Fruit fly (Drosophila melanogaster) whole organism, embryonic: ENCODE results near the gene Nep6.

Experiments
- Atf-2 ChIP-seq: fragments of 200-800 bp; sonication (Bioruptor generic); optimal IDR thresholded peaks from 2 replicates; lab custom pipeline; 2016; ENCODE audit warnings: missing biosample characterization, missing genetic modification characterization
- Bdp1 ChIP-seq: fragments of 200-800 bp; sonication (Bioruptor generic); optimal IDR thresholded peaks from 3 replicates; lab custom pipeline; 2016; ENCODE audit warnings: missing biosample characterization, missing genetic modification characterization
- CG11247 ChIP-seq: fragments of 200-800 bp; sonication (Bioruptor generic); IDR thresholded peaks from 2 replicates; pipeline ENCODE4 v1.3.6; 2022; ENCODE audit warnings: missing biosample characterization, missing genetic modification characterization
- CG12769 ChIP-seq: fragments of 200-800 bp; sonication (Bioruptor generic); optimal IDR thresholded peaks from 2 replicates; lab custom pipeline; 2019; ENCODE audit warnings: missing biosample characterization, mild to moderate bottlenecking, missing genetic modification characterization, moderate library complexity
- CG13123 ChIP-seq: fragments of 200-800 bp; sonication (Bioruptor generic); optimal IDR thresholded peaks from 2 replicates; lab custom pipeline; 2016; ENCODE audit warnings: missing biosample characterization, missing genetic modification characterization
- CG14441 ChIP-seq: fragments of 200-800 bp; sonication (Bioruptor generic); IDR thresholded peaks from 2 replicates; pipeline ENCODE4 v1.3.6; 2022; ENCODE audit warnings: missing biosample characterization, missing genetic modification characterization
- CG14667 ChIP-seq: fragments of 200-800 bp; sonication (Bioruptor generic); IDR thresholded peaks from 2 replicates; pipeline ENCODE4 v1.3.6; 2022; ENCODE audit warnings: missing biosample characterization, missing genetic modification characterization
- CG14710 ChIP-seq: fragments of 200-800 bp; sonication (Bioruptor generic); optimal IDR thresholded peaks from 3 replicates; lab custom pipeline; 2019; ENCODE audit warnings: missing biosample characterization, mild to moderate bottlenecking, missing genetic modification characterization, moderate library complexity
- CG14860 ChIP-seq: fragments of 200-800 bp; sonication (Bioruptor generic); IDR thresholded peaks from 3 replicates; pipeline ENCODE4 v1.3.6; 2022; ENCODE audit warnings: missing biosample characterization, missing genetic modification characterization; ENCODE audit not compliant: partially characterized antibody
- CG15011 ChIP-seq: fragments of 200-800 bp; sonication (Bioruptor generic); optimal IDR thresholded peaks from 3 replicates; lab custom pipeline; 2018; ENCODE audit warnings: missing biosample characterization, mild to moderate bottlenecking, missing genetic modification characterization
- CG17359 ChIP-seq: fragments of 200-800 bp; sonication (Bioruptor generic); optimal IDR thresholded peaks from 3 replicates; lab custom pipeline; 2018; ENCODE audit warnings: missing biosample characterization, mild to moderate bottlenecking, missing genetic modification characterization, moderate library complexity
- CG17829 ChIP-seq: fragments of 200-800 bp; optimal IDR thresholded peaks from 2 replicates; lab custom pipeline; 2019; ENCODE audit warnings: missing biosample characterization, mild to moderate bottlenecking, missing genetic modification characterization, moderate library complexity
- CG17912 ChIP-seq: fragments of 200-800 bp; sonication (Bioruptor generic); optimal IDR thresholded peaks from 2 replicates; lab custom pipeline; 2018; ENCODE audit warnings: missing biosample characterization, mild to moderate bottlenecking, missing genetic modification characterization
- CG18262 ChIP-seq: fragments of 200-800 bp; optimal IDR thresholded peaks from 3 replicates; lab custom pipeline; 2019; ENCODE audit warnings: missing biosample characterization, mild to moderate bottlenecking, missing genetic modification characterization, moderate library complexity
- CG33213 ChIP-seq: fragments of 200-800 bp; sonication (Bioruptor generic); optimal IDR thresholded peaks from 3 replicates; lab custom pipeline; 2016; ENCODE audit warnings: missing biosample characterization, missing genetic modification characterization
- CG3838 ChIP-seq: fragments of 200-800 bp; sonication (Bioruptor generic); optimal IDR thresholded peaks from 3 replicates; lab custom pipeline; 2016; ENCODE audit warnings: missing biosample characterization, missing genetic modification characterization
- CG42726 ChIP-seq: fragments of 200-800 bp; sonication (Bioruptor generic); IDR thresholded peaks from 2 replicates; pipeline ENCODE4 v1.3.6; 2022; ENCODE audit warnings: missing biosample characterization, missing genetic modification characterization; ENCODE audit not compliant: partially characterized antibody
- CG7271 ChIP-seq: fragments of 200-800 bp; sonication (Bioruptor generic); optimal IDR thresholded peaks from 2 replicates; lab custom pipeline; 2018; ENCODE audit warnings: missing biosample characterization, mild to moderate bottlenecking, missing genetic modification characterization, moderate library complexity
- CG8388 ChIP-seq: fragments of 200-800 bp; sonication (Bioruptor generic); optimal IDR thresholded peaks from 2 replicates; lab custom pipeline; 2019; ENCODE audit warnings: missing biosample characterization, mild to moderate bottlenecking, missing genetic modification characterization, moderate library complexity
- CTCF ChIP-seq: fragments of 200-800 bp; sonication (Bioruptor generic); optimal IDR thresholded peaks from 2 replicates; lab custom pipeline; 2017; ENCODE audit warnings: missing biosample characterization, mild to moderate bottlenecking, missing genetic modification characterization, moderate library complexity
- Dad ChIP-seq: fragments of 200-800 bp; sonication (Bioruptor generic); optimal IDR thresholded peaks from 3 replicates; lab custom pipeline; 2016; ENCODE audit warnings: missing biosample characterization, missing genetic modification characterization
- Doc3 ChIP-seq: fragments of 200-800 bp; sonication (Bioruptor generic); IDR thresholded peaks from 3 replicates; pipeline ENCODE4 v1.3.6; 2022; ENCODE audit warnings: missing biosample characterization, missing genetic modification characterization; ENCODE audit not compliant: partially characterized antibody
- Gug ChIP-seq: fragments of 200-800 bp; sonication (Bioruptor generic); IDR thresholded peaks from 4 replicates; pipeline ENCODE4 v1.3.6; 2022; ENCODE audit warnings: missing biosample characterization, missing genetic modification characterization
- HLH54F ChIP-seq: fragments of 200-800 bp; sonication (Bioruptor generic); optimal IDR thresholded peaks from 3 replicates; lab custom pipeline; 2016; ENCODE audit warnings: missing biosample characterization, missing genetic modification characterization
- Lim3 ChIP-seq: fragments of 200-800 bp; sonication (Bioruptor generic); IDR thresholded peaks from 2 replicates; pipeline ENCODE4 v1.3.6; 2022; ENCODE audit warnings: missing biosample characterization, missing genetic modification characterization
- Nf-YC ChIP-seq: fragments of 200-800 bp; optimal IDR thresholded peaks from 3 replicates; lab custom pipeline; 2019; ENCODE audit warnings: missing biosample characterization, mild to moderate bottlenecking, missing genetic modification characterization, moderate library complexity
- NfI ChIP-seq: fragments of 200-800 bp; sonication (Bioruptor generic); optimal IDR thresholded peaks from 3 replicates; lab custom pipeline; 2018; ENCODE audit warnings: missing biosample characterization, mild to moderate bottlenecking, missing genetic modification characterization, moderate library complexity
- Optix ChIP-seq: fragments of 200-800 bp; sonication (Bioruptor generic); IDR thresholded peaks from 3 replicates; pipeline ENCODE4 v1.3.6; 2022; ENCODE audit warnings: missing biosample characterization, missing genetic modification characterization
- Ravus ChIP-seq: fragments of 200-800 bp; sonication (Bioruptor generic); IDR thresholded peaks from 2 replicates; pipeline ENCODE4 v1.3.6; 2022; ENCODE audit warnings: missing biosample characterization, missing genetic modification characterization
- Six4 ChIP-seq: fragments of 200-800 bp; sonication (Bioruptor generic); optimal IDR thresholded peaks from 2 replicates; lab custom pipeline; 2016; ENCODE audit warnings: missing biosample characterization, missing genetic modification characterization
- Sry-β ChIP-seq: fragments of 200-800 bp; sonication (Bioruptor generic); optimal IDR thresholded peaks from 2 replicates; lab custom pipeline; 2018; ENCODE audit warnings: missing biosample characterization, mild to moderate bottlenecking, missing genetic modification characterization, moderate library complexity
- Sry-δ ChIP-seq: fragments of 200-800 bp; sonication (Bioruptor generic); optimal IDR thresholded peaks from 2 replicates; lab custom pipeline; 2016; ENCODE audit warnings: missing biosample characterization, missing genetic modification characterization
- Ssrp ChIP-seq: fragments of 200-800 bp; sonication (Bioruptor generic); optimal IDR thresholded peaks from 2 replicates; lab custom pipeline; 2018; ENCODE audit warnings: missing biosample characterization, mild to moderate bottlenecking, missing genetic modification characterization, moderate library complexity
- ac ChIP-seq: fragments of 200-800 bp; sonication (Bioruptor generic); optimal IDR thresholded peaks from 3 replicates; lab custom pipeline; 2017; ENCODE audit warnings: missing biosample characterization, mild to moderate bottlenecking, missing genetic modification characterization
- disco-r ChIP-seq: fragments of 200-800 bp; sonication (Bioruptor generic); optimal IDR thresholded peaks from 2 replicates; lab custom pipeline; 2016; ENCODE audit warnings: missing biosample characterization, missing genetic modification characterization
- eve ChIP-seq, 2 experiments: fragments of >200 bp; optimal IDR thresholded peaks; 2 replicates each; lab custom pipeline; 2017; ENCODE audit warnings: missing biosample characterization in 2 of 2, missing genetic modification characterization in 2 of 2
- fd64A ChIP-seq: fragments of 200-800 bp; sonication (Bioruptor generic); optimal IDR thresholded peaks from 3 replicates; lab custom pipeline; 2018; ENCODE audit warnings: missing biosample characterization, mild to moderate bottlenecking, missing genetic modification characterization
- gro ChIP-seq: fragments of 200-800 bp; sonication (Bioruptor generic); optimal IDR thresholded peaks from 2 replicates; lab custom pipeline; 2016; ENCODE audit warnings: missing biosample characterization, missing genetic modification characterization
- her ChIP-seq: fragments of 200-800 bp; sonication (Bioruptor generic); optimal IDR thresholded peaks from 2 replicates; lab custom pipeline; 2016; ENCODE audit warnings: missing biosample characterization, missing genetic modification characterization
- jing ChIP-seq: fragments of 200-800 bp; sonication (Bioruptor generic); optimal IDR thresholded peaks from 2 replicates; lab custom pipeline; 2018; ENCODE audit warnings: missing biosample characterization, mild to moderate bottlenecking, missing genetic modification characterization
- knrl ChIP-seq: fragments of 200-800 bp; sonication (Bioruptor generic); IDR thresholded peaks from 3 replicates; pipeline ENCODE4 v1.3.6; 2022; ENCODE audit warnings: missing biosample characterization, missing genetic modification characterization; ENCODE audit not compliant: partially characterized antibody
- lilli ChIP-seq: fragments of 200-800 bp; sonication (Bioruptor generic); optimal IDR thresholded peaks from 3 replicates; lab custom pipeline; 2016; ENCODE audit warnings: missing biosample characterization, missing genetic modification characterization
- mam ChIP-seq: fragments of 200-800 bp; sonication (Bioruptor generic); optimal IDR thresholded peaks from 3 replicates; lab custom pipeline; 2016; ENCODE audit warnings: missing biosample characterization, missing genetic modification characterization
- p53 ChIP-seq: fragments of 200-800 bp; sonication (Bioruptor generic); optimal IDR thresholded peaks from 2 replicates; lab custom pipeline; 2016; ENCODE audit warnings: missing biosample characterization, missing genetic modification characterization
- peb ChIP-seq: fragments of 200-800 bp; sonication (Bioruptor generic); IDR thresholded peaks from 2 replicates; pipeline ENCODE4 v1.3.6; 2022; ENCODE audit warnings: missing biosample characterization, missing genetic modification characterization
- sna ChIP-seq: fragments of 200-800 bp; sonication (Bioruptor generic); IDR thresholded peaks from 2 replicates; pipeline ENCODE4 v1.3.6; 2022; ENCODE audit warnings: missing biosample characterization, missing genetic modification characterization; ENCODE audit not compliant: partially characterized antibody
- tin ChIP-seq: fragments of 200-800 bp; sonication (Bioruptor generic); optimal IDR thresholded peaks from 3 replicates; lab custom pipeline; 2016; ENCODE audit warnings: missing biosample characterization, missing genetic modification characterization
- usp ChIP-seq: fragments of >200 bp; optimal IDR thresholded peaks from 2 replicates; lab custom pipeline; 2017; ENCODE audit warnings: missing biosample characterization, missing genetic modification characterization
- vfl ChIP-seq: fragments of 200-800 bp; sonication (Bioruptor generic); optimal IDR thresholded peaks from 2 replicates; lab custom pipeline; 2016; ENCODE audit warnings: missing biosample characterization, missing genetic modification characterization
- wek ChIP-seq: fragments of 200-800 bp; sonication (Bioruptor generic); optimal IDR thresholded peaks from 3 replicates; lab custom pipeline; 2018; ENCODE audit warnings: missing biosample characterization, mild to moderate bottlenecking, missing genetic modification characterization, moderate library complexity

The Nep6 gene

dm6 chrX:12755600-12756373 lies 45.7 kb upstream of the Nep6 start (continued):
- no peak for TF ChIP-seq p53 (GFP tag; lab: Kevin White, UChicago)
- TF ChIP-seq wek (GFP tag; lab: Kevin White, UChicago) = no peak
- TF ChIP-seq Atf-2 = peak; percentile 45
- TF ChIP-seq CG17359 = peak; percentile 51
- no peak for TF ChIP-seq Lim3 (GFP tag; lab: Robert Waterston, UW)
- TF ChIP-seq tin (GFP tag; lab: Kevin White, UChicago) = peak; percentile 45
- TF ChIP-seq CG14667 (GFP tag; lab: Robert Waterston, UW) = peak; percentile 61
- peak; percentile 27 for TF ChIP-seq her (GFP tag; lab: Kevin White, UChicago)
- peak; percentile 28 for TF ChIP-seq CG13123
- TF ChIP-seq Bdp1 = no peak
- peak; percentile 85; the same call in 3 of the 4 replicates for TF ChIP-seq Gug (GFP tag; lab: Robert Waterston, UW)
- no peak for TF ChIP-seq jing (GFP tag; lab: Kevin White, UChicago)
- TF ChIP-seq peb (GFP tag; lab: Robert Waterston, UW) = 0 out of 2 replicates have a peak, but pooled peaks have one; percentile 20
- no peak for TF ChIP-seq CG3838
- TF ChIP-seq HLH54F (GFP tag; lab: Kevin White, UChicago) = peak; percentile 76
- no peak for TF ChIP-seq gro (GFP tag; lab: Kevin White, UChicago)
- TF ChIP-seq sna = no peak
- peak; percentile 56 for TF ChIP-seq CG11247 (GFP tag; lab: Robert Waterston, UW)
- no peak for TF ChIP-seq CG33213 (GFP tag; lab: Kevin White, UChicago)
- peak; percentile 31 for TF ChIP-seq CG12769 (tag; lab: Kevin White, UChicago)
- no peak for TF ChIP-seq disco-r (GFP tag; lab: Kevin White, UChicago)
- TF ChIP-seq CG15011 (GFP tag; lab: Kevin White, UChicago) = no peak
- no peak for TF ChIP-seq usp
- TF ChIP-seq CG8388 (GFP tag; lab: Kevin White, UChicago) = peak; percentile 54
- TF ChIP-seq NfI (GFP tag; lab: Kevin White, UChicago) = peak; percentile 80
- TF ChIP-seq CG17912 = no peak
- peak; percentile 82 for TF ChIP-seq CG18262 (tag; lab: Kevin White, UChicago)
- TF ChIP-seq eve (GFP tag; optimal IDR thresholded peaks at IDR 0.05; lab: Kevin White, UChicago) = peak in 1 of 2 experiments; percentile 29
- TF ChIP-seq Optix = peak; percentile 35; the same call in 1 of the 3 replicates
- no peak for TF ChIP-seq Doc3 (GFP tag; lab: Robert Waterston, UW)
- peak; percentile 28 for TF ChIP-seq CG14710
- no peak for TF ChIP-seq CG42726
- no peak; the same call in 1 of the 2 replicates for TF ChIP-seq Ravus
- TF ChIP-seq Ssrp (tag; lab: Kevin White, UChicago) = peak; percentile 70
- TF ChIP-seq CG14860 (GFP tag; lab: Robert Waterston, UW) = no peak
- TF ChIP-seq CTCF (GFP tag; lab: Kevin White, UChicago) = peak; percentile 2
- TF ChIP-seq Dad (GFP tag; lab: Kevin White, UChicago) = no peak
- peak; percentile 77 for TF ChIP-seq lilli
- TF ChIP-seq Six4 (GFP tag; lab: Kevin White, UChicago) = peak; percentile 53
- peak; percentile 56 for TF ChIP-seq CG17829
- TF ChIP-seq vfl = peak; percentile 49
- no peak for TF ChIP-seq CG7271 (tag; lab: Kevin White, UChicago)
- TF ChIP-seq fd64A (GFP tag; lab: Kevin White, UChicago) = no peak
- TF ChIP-seq ac (GFP tag; lab: Kevin White, UChicago) = no peak
- peak; percentile 2 for TF ChIP-seq Sry-δ (GFP tag; lab: Kevin White, UChicago)
- TF ChIP-seq Nf-YC (tag; lab: Kevin White, UChicago) = peak; percentile 42
- TF ChIP-seq Sry-β (GFP tag; lab: Kevin White, UChicago) = peak; percentile 30
- peak; percentile 81 for TF ChIP-seq CG14441 (GFP tag; lab: Robert Waterston, UW)
- peak; percentile 87 for TF ChIP-seq mam (GFP tag; lab: Kevin White, UChicago)
- TF ChIP-seq knrl (GFP tag; lab: Robert Waterston, UW) = no peak
